Fruit fly (Drosophila melanogaster) whole organism, embryonic: ENCODE data around the gene CG6006.

Experiments used
- Abd-B ChIP-seq: fragments of 200-800 bp; sonication (Bioruptor generic); optimal IDR thresholded peaks from 2 replicates; lab custom pipeline; 2018; ENCODE audit warnings: missing biosample characterization, mild to moderate bottlenecking, missing genetic modification characterization, moderate library complexity
- Bdp1 ChIP-seq: fragments of 200-800 bp; sonication (Bioruptor generic); optimal IDR thresholded peaks from 3 replicates; lab custom pipeline; 2016; ENCODE audit warnings: missing biosample characterization, missing genetic modification characterization
- Bteb2 ChIP-seq: fragments of 200-800 bp; sonication (Bioruptor generic); optimal IDR thresholded peaks from 2 replicates; lab custom pipeline; 2016; ENCODE audit warnings: missing biosample characterization, missing genetic modification characterization
- CG1024 ChIP-seq: fragments of 200-800 bp; sonication (Bioruptor generic); IDR thresholded peaks from 2 replicates; pipeline ENCODE4 v1.3.6; 2022; ENCODE audit warnings: missing biosample characterization, missing genetic modification characterization
- CG10959 ChIP-seq: fragments of 200-800 bp; sonication (Bioruptor generic); IDR thresholded peaks from 2 replicates; pipeline ENCODE4 v1.3.6; 2022; ENCODE audit warnings: missing biosample characterization, missing genetic modification characterization
- CG11247 ChIP-seq: fragments of 200-800 bp; sonication (Bioruptor generic); IDR thresholded peaks from 2 replicates; pipeline ENCODE4 v1.3.6; 2022; ENCODE audit warnings: missing biosample characterization, missing genetic modification characterization
- CG11398 ChIP-seq: fragments of 200-800 bp; sonication (Bioruptor generic); optimal IDR thresholded peaks from 2 replicates; lab custom pipeline; 2016; ENCODE audit warnings: missing biosample characterization, missing genetic modification characterization
- CG11504 ChIP-seq: fragments of 200-800 bp; sonication (Bioruptor generic); optimal IDR thresholded peaks from 3 replicates; lab custom pipeline; 2019; ENCODE audit warnings: missing biosample characterization, mild to moderate bottlenecking, missing genetic modification characterization, moderate library complexity
- CG13894 ChIP-seq: fragments of 200-800 bp; sonication (Bioruptor generic); optimal IDR thresholded peaks from 3 replicates; lab custom pipeline; 2018; ENCODE audit warnings: missing biosample characterization, mild to moderate bottlenecking, missing genetic modification characterization, moderate library complexity
- CG14441 ChIP-seq: fragments of 200-800 bp; sonication (Bioruptor generic); IDR thresholded peaks from 2 replicates; pipeline ENCODE4 v1.3.6; 2022; ENCODE audit warnings: missing biosample characterization, missing genetic modification characterization
- CG15073 ChIP-seq: fragments of 200-800 bp; sonication (Bioruptor generic); optimal IDR thresholded peaks from 2 replicates; lab custom pipeline; 2016; ENCODE audit warnings: missing biosample characterization, missing genetic modification characterization
- CG15601 ChIP-seq: fragments of 200-800 bp; sonication (Bioruptor generic); optimal IDR thresholded peaks from 3 replicates; lab custom pipeline; 2019; ENCODE audit warnings: missing biosample characterization, mild to moderate bottlenecking, missing genetic modification characterization, moderate library complexity
- CG16815 ChIP-seq: fragments of 200-800 bp; sonication (Bioruptor generic); optimal IDR thresholded peaks from 3 replicates; lab custom pipeline; 2017; ENCODE audit warnings: missing biosample characterization, mild to moderate bottlenecking, missing genetic modification characterization
- CG17385 ChIP-seq: fragments of 200-800 bp; sonication (Bioruptor generic); optimal IDR thresholded peaks from 3 replicates; lab custom pipeline; 2018; ENCODE audit warnings: missing biosample characterization, mild to moderate bottlenecking, missing genetic modification characterization
- CG18011 ChIP-seq: fragments of 200-800 bp; sonication (Bioruptor generic); optimal IDR thresholded peaks from 2 replicates; lab custom pipeline; 2017; ENCODE audit warnings: missing biosample characterization, missing genetic modification characterization, mild to moderate bottlenecking, moderate library complexity, missing genotype
- CG2875 ChIP-seq: fragments of 200-800 bp; sonication (Bioruptor generic); optimal IDR thresholded peaks from 2 replicates; lab custom pipeline; 2017; ENCODE audit warnings: missing biosample characterization, mild to moderate bottlenecking, missing genetic modification characterization, missing genetic modification reagents
- CG30020 ChIP-seq: fragments of 200-800 bp; optimal IDR thresholded peaks from 2 replicates; lab custom pipeline; 2019; ENCODE audit warnings: missing biosample characterization, mild to moderate bottlenecking, missing genetic modification characterization, moderate library complexity
- CG3065 ChIP-seq: fragments of 200-800 bp; sonication (Bioruptor generic); optimal IDR thresholded peaks from 2 replicates; lab custom pipeline; 2016; ENCODE audit warnings: missing biosample characterization, missing genetic modification characterization
- CG31388 ChIP-seq: fragments of 200-800 bp; sonication (Bioruptor generic); optimal IDR thresholded peaks from 2 replicates; lab custom pipeline; 2016; ENCODE audit warnings: missing biosample characterization, missing genetic modification characterization
- CG31441 ChIP-seq: fragments of 200-800 bp; sonication (Bioruptor generic); IDR thresholded peaks from 2 replicates; pipeline ENCODE4 v1.3.6; 2022; ENCODE audit warnings: missing biosample characterization, missing genetic modification characterization
- CG32772 ChIP-seq: fragments of 200-800 bp; sonication (Bioruptor generic); IDR thresholded peaks from 2 replicates; pipeline ENCODE4 v1.3.6; 2022; ENCODE audit warnings: missing biosample characterization, missing genetic modification characterization
- CG7357 ChIP-seq: fragments of 200-800 bp; sonication (Bioruptor generic); IDR thresholded peaks from 3 replicates; pipeline ENCODE4 v1.3.6; 2022; ENCODE audit warnings: missing biosample characterization, missing genetic modification characterization
- CG7839 ChIP-seq: fragments of 200-800 bp; sonication (Bioruptor generic); optimal IDR thresholded peaks from 3 replicates; lab custom pipeline; 2018; ENCODE audit warnings: missing biosample characterization, mild to moderate bottlenecking, missing genetic modification characterization, moderate library complexity
- CG8290 ChIP-seq, 3 experiments: fragments of 200-800 bp; sonication (Bioruptor generic); optimal IDR thresholded peaks; 2 replicates each; lab custom pipeline; 2016 to 2019; ENCODE audit warnings: missing biosample characterization in 3 of 3, missing genetic modification characterization in 3 of 3, mild to moderate bottlenecking in 2 of 3, moderate library complexity in 1 of 3
- CG8924 ChIP-seq: fragments of 200-800 bp; optimal IDR thresholded peaks from 3 replicates; lab custom pipeline; 2019; ENCODE audit warnings: missing biosample characterization, mild to moderate bottlenecking, missing genetic modification characterization, moderate library complexity
- D19A ChIP-seq: fragments of 200-800 bp; optimal IDR thresholded peaks from 3 replicates; lab custom pipeline; 2019; ENCODE audit warnings: missing biosample characterization, mild to moderate bottlenecking, missing genetic modification characterization, moderate library complexity
- HLHmδ ChIP-seq: fragments of 200-800 bp; sonication (Bioruptor generic); optimal IDR thresholded peaks from 2 replicates; lab custom pipeline; 2018; ENCODE audit warnings: missing biosample characterization, mild to moderate bottlenecking, missing genetic modification characterization, moderate library complexity
- Myb ChIP-seq: fragments of 200-800 bp; sonication (Bioruptor generic); optimal IDR thresholded peaks from 2 replicates; lab custom pipeline; 2016; ENCODE audit warnings: missing biosample characterization, missing genetic modification characterization
- NK7.1 ChIP-seq: fragments of 200-800 bp; sonication (Bioruptor generic); optimal IDR thresholded peaks from 3 replicates; lab custom pipeline; 2016; ENCODE audit warnings: missing biosample characterization, missing genetic modification characterization
- Neu2 ChIP-seq: fragments of 200-800 bp; sonication (Bioruptor generic); optimal IDR thresholded peaks from 3 replicates; lab custom pipeline; 2016; ENCODE audit warnings: missing biosample characterization, missing genetic modification characterization, borderline replicate concordance
- Nf-YC ChIP-seq: fragments of 200-800 bp; optimal IDR thresholded peaks from 3 replicates; lab custom pipeline; 2019; ENCODE audit warnings: missing biosample characterization, mild to moderate bottlenecking, missing genetic modification characterization, moderate library complexity
- Oli ChIP-seq: fragments of 200-800 bp; sonication (Bioruptor generic); optimal IDR thresholded peaks from 2 replicates; lab custom pipeline; 2018; ENCODE audit warnings: missing biosample characterization, mild to moderate bottlenecking, missing genetic modification characterization, moderate library complexity
- Six4 ChIP-seq: fragments of 200-800 bp; sonication (Bioruptor generic); optimal IDR thresholded peaks from 2 replicates; lab custom pipeline; 2016; ENCODE audit warnings: missing biosample characterization, missing genetic modification characterization
- Tbp ChIP-seq: fragments of >200 bp; optimal IDR thresholded peaks from 2 replicates; lab custom pipeline; 2018; ENCODE audit warnings: missing biosample characterization, missing genetic modification characterization
- abd-A ChIP-seq: fragments of 200-800 bp; sonication (Bioruptor generic); optimal IDR thresholded peaks from 3 replicates; lab custom pipeline; 2019; ENCODE audit warnings: missing biosample characterization, mild to moderate bottlenecking, missing genetic modification characterization, moderate library complexity
- ac ChIP-seq: fragments of 200-800 bp; sonication (Bioruptor generic); optimal IDR thresholded peaks from 3 replicates; lab custom pipeline; 2017; ENCODE audit warnings: missing biosample characterization, mild to moderate bottlenecking, missing genetic modification characterization
- ara ChIP-seq: fragments of 200-800 bp; sonication (Bioruptor generic); IDR thresholded peaks from 2 replicates; pipeline ENCODE4 v1.3.6; 2022; ENCODE audit warnings: missing biosample characterization, missing genetic modification characterization
- chif ChIP-seq, 2 experiments: fragments of 200-800 bp; sonication (Bioruptor generic); optimal IDR thresholded peaks; 3 replicates each; lab custom pipeline; 2016; ENCODE audit warnings: missing biosample characterization in 2 of 2, missing genetic modification characterization in 2 of 2
- eve ChIP-seq, 2 experiments: fragments of >200 bp; optimal IDR thresholded peaks; 2 replicates each; lab custom pipeline; 2017; ENCODE audit warnings: missing biosample characterization in 2 of 2, missing genetic modification characterization in 2 of 2
- fu2 ChIP-seq: fragments of 200-800 bp; sonication (Bioruptor generic); optimal IDR thresholded peaks from 2 replicates; lab custom pipeline; 2016; ENCODE audit warnings: missing biosample characterization, missing genetic modification characterization
- gfzf ChIP-seq: fragments of 200-800 bp; sonication (Bioruptor generic); optimal IDR thresholded peaks from 2 replicates; lab custom pipeline; 2016; ENCODE audit warnings: missing biosample characterization, mild to moderate bottlenecking, missing genetic modification characterization, moderate library complexity
- grau ChIP-seq: fragments of 200-800 bp; optimal IDR thresholded peaks from 3 replicates; lab custom pipeline; 2019; ENCODE audit warnings: missing biosample characterization, mild to moderate bottlenecking, missing genetic modification characterization, moderate library complexity
- hth ChIP-seq: fragments of >200 bp; optimal IDR thresholded peaks from 2 replicates; lab custom pipeline; 2017; ENCODE audit warnings: inconsistent platforms
- knrl ChIP-seq: fragments of 200-800 bp; sonication (Bioruptor generic); IDR thresholded peaks from 3 replicates; pipeline ENCODE4 v1.3.6; 2022; ENCODE audit warnings: missing biosample characterization, missing genetic modification characterization; ENCODE audit not compliant: partially characterized antibody
- lilli ChIP-seq: fragments of 200-800 bp; sonication (Bioruptor generic); optimal IDR thresholded peaks from 3 replicates; lab custom pipeline; 2016; ENCODE audit warnings: missing biosample characterization, missing genetic modification characterization
- nerfin-2 ChIP-seq: fragments of 200-800 bp; sonication (Bioruptor generic); IDR thresholded peaks from 2 replicates; pipeline ENCODE4 v1.3.6; 2022; ENCODE audit warnings: missing biosample characterization, missing genetic modification characterization; ENCODE audit not compliant: partially characterized antibody
- slou ChIP-seq: fragments of 200-800 bp; sonication (Bioruptor generic); optimal IDR thresholded peaks from 3 replicates; lab custom pipeline; 2016; ENCODE audit warnings: missing biosample characterization, missing genetic modification characterization
- sob ChIP-seq: fragments of 200-800 bp; sonication (Bioruptor generic); IDR thresholded peaks from 2 replicates; pipeline ENCODE4 v1.3.6; 2022; ENCODE audit warnings: missing biosample characterization, missing genetic modification characterization
- sqz ChIP-seq: fragments of 200-800 bp; sonication (Bioruptor generic); optimal IDR thresholded peaks from 3 replicates; lab custom pipeline; 2018; ENCODE audit warnings: missing biosample characterization, mild to moderate bottlenecking, missing genetic modification characterization
- wdn ChIP-seq: fragments of 200-800 bp; sonication (Bioruptor generic); IDR thresholded peaks from 2 replicates; pipeline ENCODE4 v1.3.6; 2022; ENCODE audit warnings: missing biosample characterization, missing genetic modification characterization

The CG6006 gene

DNA sequence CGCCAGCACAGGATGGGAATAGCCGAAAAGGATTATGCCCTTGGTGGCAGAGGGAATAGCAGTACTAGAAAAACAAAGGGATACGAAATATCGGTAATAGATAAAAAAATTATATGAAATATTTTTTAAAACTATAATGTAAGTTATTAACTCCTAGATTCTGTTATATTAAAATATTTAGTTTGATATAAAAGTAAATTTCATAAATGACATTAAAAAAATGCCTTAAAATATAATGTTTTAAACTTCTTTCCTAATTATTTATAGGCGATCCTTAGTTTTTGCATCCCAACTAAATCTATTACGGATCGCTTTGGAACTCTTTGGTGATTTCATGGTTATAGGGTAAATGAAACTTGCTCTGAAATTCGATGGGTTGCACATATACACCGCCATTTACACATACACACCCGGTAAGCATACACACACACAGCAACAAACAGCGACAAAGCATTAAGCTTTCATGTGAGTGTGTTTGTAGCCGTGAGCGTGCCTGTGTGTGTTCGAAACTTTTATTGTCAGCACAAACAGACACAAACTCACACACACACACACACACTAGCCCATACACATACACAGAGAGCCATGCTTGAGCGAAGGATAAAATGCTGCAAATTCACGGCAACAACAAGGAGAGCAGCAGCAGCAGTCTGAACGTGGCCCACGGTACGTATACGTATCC, 59.2 kb downstream of the CG6006 start (continued):
- TF ChIP-seq HLHmδ (GFP tag; lab: Kevin White, UChicago): no peak
- TF ChIP-seq CG17385: peak; percentile 31
- no peak for TF ChIP-seq CG18011
- TF ChIP-seq CG1024 (GFP tag; lab: Robert Waterston, UW): no peak
- no peak for TF ChIP-seq gfzf (GFP tag; lab: Kevin White, UChicago)
- no peak for TF ChIP-seq knrl (GFP tag; lab: Robert Waterston, UW)
- TF ChIP-seq Bdp1 (GFP tag; lab: Kevin White, UChicago): no peak
- TF ChIP-seq NK7.1 (GFP tag; lab: Kevin White, UChicago): no peak
- TF ChIP-seq lilli (GFP tag; lab: Kevin White, UChicago): no peak
- TF ChIP-seq CG11247 (GFP tag; lab: Robert Waterston, UW): no peak
- no peak for TF ChIP-seq Abd-B (GFP tag; lab: Kevin White, UChicago)
- no peak for TF ChIP-seq CG10959 (GFP tag; lab: Robert Waterston, UW)
- no peak for TF ChIP-seq hth
- TF ChIP-seq sqz (GFP tag; lab: Kevin White, UChicago): no peak
- TF ChIP-seq CG2875 (GFP tag; lab: Kevin White, UChicago): no peak
- TF ChIP-seq wdn (GFP tag; lab: Robert Waterston, UW): no peak
- no peak for TF ChIP-seq Bteb2
- no peak for TF ChIP-seq CG13894 (tag; lab: Kevin White, UChicago)
- peak; percentile 82 for TF ChIP-seq abd-A
- TF ChIP-seq Neu2 (GFP tag; lab: Kevin White, UChicago): no peak
- no peak for TF ChIP-seq ara (GFP tag; lab: Robert Waterston, UW)
- no peak for TF ChIP-seq Six4 (GFP tag; lab: Kevin White, UChicago)
- TF ChIP-seq slou (GFP tag; lab: Kevin White, UChicago): no peak
- no peak for TF ChIP-seq CG30020 (tag; lab: Kevin White, UChicago)
- no peak for TF ChIP-seq eve (GFP tag; optimal IDR thresholded peaks at IDR 0.05; lab: Kevin White, UChicago)
- TF ChIP-seq Tbp (GFP tag; lab: Kevin White, UChicago): no peak
- TF ChIP-seq CG32772 (GFP tag; lab: Robert Waterston, UW): no peak
- peak; percentile 52; the same call in 1 of the 2 replicates for TF ChIP-seq CG31441 (GFP tag; lab: Robert Waterston, UW)
- TF ChIP-seq ac (GFP tag; lab: Kevin White, UChicago): no peak
- no peak for TF ChIP-seq CG7357 (GFP tag; lab: Robert Waterston, UW)
- no peak for TF ChIP-seq CG14441
- no peak for TF ChIP-seq CG16815
- TF ChIP-seq CG3065: no peak
- peak; percentile 40 for TF ChIP-seq grau (tag; lab: Kevin White, UChicago)
- peak; percentile 28 for TF ChIP-seq Oli (tag; lab: Kevin White, UChicago)
- no peak for TF ChIP-seq CG15073
- TF ChIP-seq fu2: no peak
- TF ChIP-seq CG15601 (tag; lab: Kevin White, UChicago): no peak
- TF ChIP-seq CG11504 (tag; lab: Kevin White, UChicago): peak; percentile 71
- TF ChIP-seq nerfin-2 (GFP tag; lab: Robert Waterston, UW): no peak
- peak; percentile 54 for TF ChIP-seq CG8924 (tag; lab: Kevin White, UChicago)
- peak; percentile 32 for TF ChIP-seq Nf-YC (tag; lab: Kevin White, UChicago)
- TF ChIP-seq chif (GFP tag; optimal IDR thresholded peaks at IDR 0.05; lab: Kevin White, UChicago): no peak
- no peak for TF ChIP-seq sob (GFP tag; lab: Robert Waterston, UW)
- no peak for TF ChIP-seq CG11398 (GFP tag; lab: Kevin White, UChicago)
- TF ChIP-seq CG31388: no peak
- no peak for TF ChIP-seq CG8290 (GFP tag; optimal IDR thresholded peaks at IDR 0.05; lab: Kevin White, UChicago)
- peak in 1 of 2 experiments; percentile 1 for TF ChIP-seq CG8290 (tag; optimal IDR thresholded peaks at IDR 0.05; lab: Kevin White, UChicago)
- TF ChIP-seq Myb (GFP tag; lab: Kevin White, UChicago): no peak
- TF ChIP-seq D19A (tag; lab: Kevin White, UChicago): peak; percentile 94
- peak; percentile 50 for TF ChIP-seq CG7839
